Worm (Caenorhabditis elegans): ENCODE measurements around the gene ets-7.

Gene ets-7

ce11 chrV:7580378-7580777, 21.8 kb upstream of the ets-7 start, which contains the start of gene ets-6 (continued):
- TF ChIP-seq lir-3 (tag; optimal IDR thresholded peaks at IDR 0.05) (no peak), spr-3 (GFP tag; optimal IDR thresholded peaks at IDR 0.05) (no peak), madf-5 (GFP tag; IDR thresholded peaks at IDR 0.05) (no peak), nhr-25 (tag; optimal IDR thresholded peaks at IDR 0.05; ENCODE audit: borderline replicate concordance, insufficient read depth) (no peak), sdz-12 (GFP tag; optimal IDR thresholded peaks at IDR 0.05) (no peak), lsy-2 (tag; optimal IDR thresholded peaks at IDR 0.05) (peak in 1 of 2 experiments; percentile 77), hlh-30 (tag; optimal IDR thresholded peaks at IDR 0.05; ENCODE audit: insufficient read depth) (no peak), zfp-3 (GFP tag; conservative IDR thresholded peaks at IDR 0.05) (no peak)

- TF ChIP-seq daf-16 (GFP tag; optimal IDR thresholded peaks at IDR 0.05): no peak
- no peak for TF ChIP-seq daf-16 (tag; optimal IDR thresholded peaks at IDR 0.05)
- TF ChIP-seq T26A8.4 (GFP tag; IDR thresholded peaks at IDR 0.05): peak; percentile 21; the same call in 1 of the 2 replicates
- TF ChIP-seq lsy-2 (tag; optimal IDR thresholded peaks at IDR 0.05): peak in 1 of 2 experiments; percentile 86
- TF ChIP-seq dve-1 (tag; optimal IDR thresholded peaks at IDR 0.05; ENCODE audit: insufficient read depth): peak; percentile 52
- no peak for TF ChIP-seq unc-39 (tag; optimal IDR thresholded peaks at IDR 0.05)
- no peak for TF ChIP-seq nhr-111 (GFP tag; optimal IDR thresholded peaks at IDR 0.05)
- no peak for TF ChIP-seq lir-3 (tag; optimal IDR thresholded peaks at IDR 0.05)
- no peak for TF ChIP-seq saeg-2 (GFP tag; IDR thresholded peaks at IDR 0.05)
- TF ChIP-seq mxl-2 (GFP tag; conservative IDR thresholded peaks at IDR 0.05): no peak
- peak; percentile 8 for TF ChIP-seq nhr-48 (tag; optimal IDR thresholded peaks at IDR 0.05)
- TF ChIP-seq nhr-237 (tag; optimal IDR thresholded peaks at IDR 0.05): no peak
- no peak for TF ChIP-seq madf-5 (GFP tag; IDR thresholded peaks at IDR 0.05)
- 0 out of 2 replicates have a peak, but pooled peaks have one; percentile 48 for TF ChIP-seq dmd-9 (GFP tag; IDR thresholded peaks at IDR 0.05)
- TF ChIP-seq ceh-44 (GFP tag; IDR thresholded peaks at IDR 0.05): no peak
- no peak for TF ChIP-seq ZK337.2 (GFP tag; IDR thresholded peaks at IDR 0.05)
- TF ChIP-seq gei-8 (GFP tag; optimal IDR thresholded peaks at IDR 0.05): no peak
- TF ChIP-seq mes-2 (tag; optimal IDR thresholded peaks at IDR 0.05; ENCODE audit: poor library complexity, severe bottlenecking): peak; percentile 81
- TF ChIP-seq nhr-11 (tag; optimal IDR thresholded peaks at IDR 0.05): no peak
- 0 out of 2 replicates have a peak, but pooled peaks have one; percentile 21 for TF ChIP-seq dmd-6 (GFP tag; IDR thresholded peaks at IDR 0.05)
- TF ChIP-seq vab-7 (GFP tag; IDR thresholded peaks at IDR 0.05): no peak
- no peak for TF ChIP-seq spr-1 (tag; optimal IDR thresholded peaks at IDR 0.05)
- peak; percentile 16 for TF ChIP-seq nhr-102 (tag; optimal IDR thresholded peaks at IDR 0.05)
- TF ChIP-seq ces-1 (GFP tag; optimal IDR thresholded peaks at IDR 0.05): no peak
- no peak for TF ChIP-seq zfp-2 (tag; optimal IDR thresholded peaks at IDR 0.05)
- TF ChIP-seq dpl-1 (GFP tag; optimal IDR thresholded peaks at IDR 0.05): peak; percentile 78
- TF ChIP-seq unc-62 (GFP tag; optimal IDR thresholded peaks at IDR 0.05 in 1 of 2): no peak
- TF ChIP-seq unc-62 (tag; optimal IDR thresholded peaks at IDR 0.05): no peak
- no peak for TF ChIP-seq cey-2 (tag; optimal IDR thresholded peaks at IDR 0.05; ENCODE audit: borderline replicate concordance, insufficient read depth)
- no peak for TF ChIP-seq jun-1 (tag; optimal IDR thresholded peaks at IDR 0.05)
- TF ChIP-seq pqm-1 (tag; optimal IDR thresholded peaks at IDR 0.05): no peak
- no peak for TF ChIP-seq nhr-41 (GFP tag; IDR thresholded peaks at IDR 0.05)
- TF ChIP-seq Y5F2A.4 (GFP tag; optimal IDR thresholded peaks at IDR 0.05): no peak
- peak; percentile 62 for TF ChIP-seq mep-1 (tag; optimal IDR thresholded peaks at IDR 0.05)
- no peak for TF ChIP-seq mdl-1 (tag; optimal IDR thresholded peaks at IDR 0.05)
- TF ChIP-seq hmg-1.1 (GFP tag; IDR thresholded peaks at IDR 0.05): 0 out of 2 replicates have a peak, but pooled peaks have one; percentile 29
- no peak for TF ChIP-seq Y105C5A.15 (GFP tag; IDR thresholded peaks at IDR 0.05)
- peak; percentile 85 for TF ChIP-seq lin-38 (GFP tag; IDR thresholded peaks at IDR 0.05)
- TF ChIP-seq aly-2 (tag; optimal IDR thresholded peaks at IDR 0.05): no peak
- TF ChIP-seq nhr-25 (tag; optimal IDR thresholded peaks at IDR 0.05; ENCODE audit: borderline replicate concordance, insufficient read depth): no peak
- TF ChIP-seq hlh-11 (tag; optimal IDR thresholded peaks at IDR 0.05): no peak
- TF ChIP-seq R02D3.7 (tag; optimal IDR thresholded peaks at IDR 0.05): no peak
- peak; percentile 55 for TF ChIP-seq rbr-2 (tag; optimal IDR thresholded peaks at IDR 0.05)
- no peak for TF ChIP-seq mxl-3 (GFP tag; optimal IDR thresholded peaks at IDR 0.05)
Observed at ce11 chrV:7575563-7575962, 17.0 kb upstream of the ets-7 start, which contains the start of the genes snu-66 and ints-9. TSS of gene snu-66 (minus strand) at chrV:7575670. TSS of gene ints-9 (plus strand) at chrV:7575802.
